Fruit fly (Drosophila melanogaster) whole organism, embryonic: ENCODE data around the gene apn.

Experiments used
- Aef1 ChIP-seq: fragments of 200-800 bp; sonication (Bioruptor generic); IDR thresholded peaks from 3 replicates; pipeline ENCODE4 v1.3.6; 2022; ENCODE audit warnings: missing biosample characterization, missing genetic modification characterization
- Antp ChIP-seq: fragments of 200-800 bp; sonication (Bioruptor generic); optimal IDR thresholded peaks from 3 replicates; lab custom pipeline; 2016; ENCODE audit warnings: missing biosample characterization, missing genetic modification characterization
- Bdp1 ChIP-seq: fragments of 200-800 bp; sonication (Bioruptor generic); optimal IDR thresholded peaks from 3 replicates; lab custom pipeline; 2016; ENCODE audit warnings: missing biosample characterization, missing genetic modification characterization
- C15 ChIP-seq: fragments of 200-800 bp; sonication (Bioruptor generic); IDR thresholded peaks from 3 replicates; pipeline ENCODE4 v1.3.6; 2022; ENCODE audit warnings: missing biosample characterization, missing genetic modification characterization
- CG13296 ChIP-seq: fragments of 200-800 bp; sonication (Bioruptor generic); optimal IDR thresholded peaks from 3 replicates; lab custom pipeline; 2018; ENCODE audit warnings: missing biosample characterization, mild to moderate bottlenecking, missing genetic modification characterization
- CG14050 ChIP-seq: fragments of 200-800 bp; sonication (Bioruptor generic); IDR thresholded peaks from 3 replicates; pipeline ENCODE4 v1.3.6; 2022; ENCODE audit warnings: missing biosample characterization, missing genetic modification characterization
- CG14860 ChIP-seq: fragments of 200-800 bp; sonication (Bioruptor generic); IDR thresholded peaks from 3 replicates; pipeline ENCODE4 v1.3.6; 2022; ENCODE audit warnings: missing biosample characterization, missing genetic modification characterization; ENCODE audit not compliant: partially characterized antibody
- CG17359 ChIP-seq: fragments of 200-800 bp; sonication (Bioruptor generic); optimal IDR thresholded peaks from 3 replicates; lab custom pipeline; 2018; ENCODE audit warnings: missing biosample characterization, mild to moderate bottlenecking, missing genetic modification characterization, moderate library complexity
- CG17802 ChIP-seq: fragments of 200-800 bp; sonication (Bioruptor generic); optimal IDR thresholded peaks from 2 replicates; lab custom pipeline; 2018; ENCODE audit warnings: missing biosample characterization, mild to moderate bottlenecking, missing genetic modification characterization, moderate library complexity
- CG18619 ChIP-seq: fragments of 200-800 bp; sonication (Bioruptor generic); optimal IDR thresholded peaks from 3 replicates; lab custom pipeline; 2017; ENCODE audit warnings: missing biosample characterization, mild to moderate bottlenecking, missing genetic modification characterization
- CG31365 ChIP-seq: fragments of 200-800 bp; sonication (Bioruptor generic); optimal IDR thresholded peaks from 2 replicates; lab custom pipeline; 2018; ENCODE audit warnings: missing biosample characterization, mild to moderate bottlenecking, missing genetic modification characterization
- CG3281 ChIP-seq: fragments of 200-800 bp; sonication (Bioruptor generic); optimal IDR thresholded peaks from 3 replicates; lab custom pipeline; 2017; ENCODE audit warnings: missing biosample characterization, mild to moderate bottlenecking, missing genetic modification characterization
- CG33557 ChIP-seq: fragments of 200-800 bp; sonication (Bioruptor generic); optimal IDR thresholded peaks from 2 replicates; lab custom pipeline; 2019; ENCODE audit warnings: missing biosample characterization, mild to moderate bottlenecking, missing genetic modification characterization, moderate library complexity
- CG3838 ChIP-seq: fragments of 200-800 bp; sonication (Bioruptor generic); optimal IDR thresholded peaks from 3 replicates; lab custom pipeline; 2016; ENCODE audit warnings: missing biosample characterization, missing genetic modification characterization
- CG3995 ChIP-seq: fragments of 200-800 bp; sonication (Bioruptor generic); optimal IDR thresholded peaks from 3 replicates; lab custom pipeline; 2016; ENCODE audit warnings: missing biosample characterization, missing genetic modification characterization
- CG4617 ChIP-seq: fragments of 200-800 bp; sonication (Bioruptor generic); optimal IDR thresholded peaks from 3 replicates; lab custom pipeline; 2016; ENCODE audit warnings: missing biosample characterization, missing genetic modification characterization, borderline replicate concordance
- CG6689 ChIP-seq: fragments of 200-800 bp; sonication (Bioruptor generic); IDR thresholded peaks from 2 replicates; pipeline ENCODE4 v1.3.6; 2022; ENCODE audit warnings: missing biosample characterization, missing genetic modification characterization
- CG8290 ChIP-seq, 3 experiments: fragments of 200-800 bp; sonication (Bioruptor generic); optimal IDR thresholded peaks; 2 replicates each; lab custom pipeline; 2016 to 2019; ENCODE audit warnings: missing biosample characterization in 3 of 3, missing genetic modification characterization in 3 of 3, mild to moderate bottlenecking in 2 of 3, moderate library complexity in 1 of 3
- CG9876 ChIP-seq: fragments of 200-800 bp; sonication (Bioruptor generic); optimal IDR thresholded peaks from 2 replicates; lab custom pipeline; 2016; ENCODE audit warnings: missing biosample characterization, missing genetic modification characterization
- Deaf1 ChIP-seq: fragments of 200-800 bp; optimal IDR thresholded peaks from 3 replicates; lab custom pipeline; 2019; ENCODE audit warnings: missing biosample characterization, mild to moderate bottlenecking, missing genetic modification characterization, moderate library complexity
- E2f1 ChIP-seq: fragments of 200-800 bp; sonication (Bioruptor generic); IDR thresholded peaks from 2 replicates; pipeline ENCODE4 v1.3.6; 2022; ENCODE audit warnings: missing biosample characterization, missing genetic modification characterization
- Max ChIP-seq: fragments of 200-800 bp; sonication (Bioruptor generic); optimal IDR thresholded peaks from 2 replicates; lab custom pipeline; 2016; ENCODE audit warnings: missing biosample characterization, mild to moderate bottlenecking, missing genetic modification characterization
- Med ChIP-seq: fragments of 200-800 bp; sonication (Bioruptor generic); peaks from one replicate; lab custom pipeline; 2016; ENCODE audit warnings: missing biosample characterization, missing genetic modification characterization, mild to moderate bottlenecking, inconsistent platforms, moderate library complexity
- Meics ChIP-seq: fragments of 200-800 bp; sonication (Bioruptor generic); optimal IDR thresholded peaks from 2 replicates; lab custom pipeline; 2017; ENCODE audit warnings: missing biosample characterization, mild to moderate bottlenecking, missing genetic modification characterization
- Oaz ChIP-seq: fragments of 200-800 bp; sonication (Bioruptor generic); IDR thresholded peaks from 2 replicates; pipeline ENCODE4 v1.3.6; 2022; ENCODE audit warnings: missing biosample characterization, missing genetic modification characterization
- ap ChIP-seq: fragments of 200-800 bp; sonication (Bioruptor generic); IDR thresholded peaks from 2 replicates; pipeline ENCODE4 v1.3.6; 2022; ENCODE audit warnings: missing biosample characterization, missing genetic modification characterization
- bbx ChIP-seq: fragments of 200-800 bp; sonication (Bioruptor generic); IDR thresholded peaks from 2 replicates; pipeline ENCODE4 v1.3.6; 2022; ENCODE audit warnings: missing biosample characterization, missing genetic modification characterization; ENCODE audit not compliant: partially characterized antibody
- bowl ChIP-seq: fragments of 200-800 bp; sonication (Bioruptor generic); IDR thresholded peaks from 2 replicates; pipeline ENCODE4 v1.3.6; 2022; ENCODE audit warnings: missing biosample characterization, missing genetic modification characterization
- corto ChIP-seq: fragments of 200-800 bp; sonication (Bioruptor generic); optimal IDR thresholded peaks from 2 replicates; lab custom pipeline; 2016; ENCODE audit warnings: missing biosample characterization, mild to moderate bottlenecking, missing genetic modification characterization, moderate library complexity
- cwo ChIP-seq: fragments of 200-800 bp; sonication (Bioruptor generic); optimal IDR thresholded peaks from 3 replicates; lab custom pipeline; 2017; ENCODE audit warnings: missing biosample characterization, missing genetic modification characterization, mild to moderate bottlenecking, moderate library complexity, missing genetic modification reagents
- ewg ChIP-seq: fragments of 200-800 bp; sonication (Bioruptor generic); optimal IDR thresholded peaks from 3 replicates; lab custom pipeline; 2017; ENCODE audit warnings: mild to moderate bottlenecking, missing biosample characterization, missing genetic modification reagents, missing genetic modification characterization
- fd64A ChIP-seq: fragments of 200-800 bp; sonication (Bioruptor generic); optimal IDR thresholded peaks from 3 replicates; lab custom pipeline; 2018; ENCODE audit warnings: missing biosample characterization, mild to moderate bottlenecking, missing genetic modification characterization
- gcm ChIP-seq: fragments of 200-800 bp; sonication (Bioruptor generic); optimal IDR thresholded peaks from 2 replicates; lab custom pipeline; 2019; ENCODE audit warnings: missing biosample characterization, mild to moderate bottlenecking, missing genetic modification characterization, moderate library complexity
- her ChIP-seq: fragments of 200-800 bp; sonication (Bioruptor generic); optimal IDR thresholded peaks from 2 replicates; lab custom pipeline; 2016; ENCODE audit warnings: missing biosample characterization, missing genetic modification characterization
- lab ChIP-seq: fragments of 200-800 bp; sonication (Bioruptor generic); optimal IDR thresholded peaks from 3 replicates; lab custom pipeline; 2017; ENCODE audit warnings: missing biosample characterization, missing genetic modification characterization, mild to moderate bottlenecking, moderate library complexity, missing genetic modification reagents
- lov ChIP-seq, 2 experiments: fragments of 200-800 bp in 1 of 2; fragments of >200 bp in 1 of 2; sonication (Bioruptor generic) in 1 of 2; IDR thresholded peaks in 1 of 2; optimal IDR thresholded peaks in 1 of 2; 2 replicates in 1 of 2; 3 replicates in 1 of 2; pipeline versions ENCODE4 v1.3.6 to Lab custom; 2017 to 2022; ENCODE audit warnings: missing biosample characterization in 1 of 2, missing genetic modification characterization in 1 of 2
- nerfin-2 ChIP-seq: fragments of 200-800 bp; sonication (Bioruptor generic); IDR thresholded peaks from 2 replicates; pipeline ENCODE4 v1.3.6; 2022; ENCODE audit warnings: missing biosample characterization, missing genetic modification characterization; ENCODE audit not compliant: partially characterized antibody
- org-1 ChIP-seq: fragments of 200-800 bp; sonication (Bioruptor generic); optimal IDR thresholded peaks from 2 replicates; lab custom pipeline; 2017; ENCODE audit warnings: missing biosample characterization, missing genetic modification characterization
- peb ChIP-seq: fragments of 200-800 bp; sonication (Bioruptor generic); IDR thresholded peaks from 2 replicates; pipeline ENCODE4 v1.3.6; 2022; ENCODE audit warnings: missing biosample characterization, missing genetic modification characterization
- pita ChIP-seq: fragments of 200-800 bp; sonication (Bioruptor generic); optimal IDR thresholded peaks from 2 replicates; lab custom pipeline; 2017; ENCODE audit warnings: missing biosample characterization, mild to moderate bottlenecking, missing genetic modification characterization
- repo ChIP-seq: fragments of 200-800 bp; sonication (Bioruptor generic); optimal IDR thresholded peaks from 2 replicates; lab custom pipeline; 2016; ENCODE audit warnings: missing biosample characterization, missing genetic modification characterization
- sc ChIP-seq, 3 experiments: fragments of >200 bp in 2 of 3; fragments of 200-800 bp in 1 of 3; sonication (Bioruptor generic) in 1 of 3; optimal IDR thresholded peaks; 2 replicates in 2 of 3; 3 replicates in 1 of 3; lab custom pipeline; 2017; ENCODE audit warnings: mild to moderate bottlenecking in 1 of 3, missing biosample characterization in 1 of 3, missing genetic modification characterization in 1 of 3, missing genetic modification reagents in 1 of 3
- seq ChIP-seq: fragments of 200-800 bp; sonication (Bioruptor generic); IDR thresholded peaks from 2 replicates; pipeline ENCODE4 v1.3.6; 2022; ENCODE audit warnings: missing biosample characterization, missing genetic modification characterization
- sqz ChIP-seq: fragments of 200-800 bp; sonication (Bioruptor generic); optimal IDR thresholded peaks from 3 replicates; lab custom pipeline; 2018; ENCODE audit warnings: missing biosample characterization, mild to moderate bottlenecking, missing genetic modification characterization
- ssp ChIP-seq: fragments of 200-800 bp; sonication (Bioruptor generic); IDR thresholded peaks from 2 replicates; pipeline ENCODE4 v1.3.6; 2022; ENCODE audit warnings: missing biosample characterization, missing genetic modification characterization
- tgo ChIP-seq: fragments of 200-800 bp; sonication (Bioruptor generic); IDR thresholded peaks from 3 replicates; pipeline ENCODE4 v1.3.6; 2022; ENCODE audit warnings: missing biosample characterization, missing genetic modification characterization
- ttk ChIP-seq: fragments of 200-800 bp; sonication (Bioruptor generic); IDR thresholded peaks from 2 replicates; pipeline ENCODE4 v2.1.2; 2022; ENCODE audit warnings: missing biosample characterization, missing genetic modification characterization
- wor ChIP-seq: fragments of 200-800 bp; sonication (Bioruptor generic); IDR thresholded peaks from 2 replicates; pipeline ENCODE4 v1.3.6; 2022; ENCODE audit warnings: missing biosample characterization, missing genetic modification characterization
- zfh1 ChIP-seq: fragments of 200-800 bp; sonication (Bioruptor generic); IDR thresholded peaks from 3 replicates; pipeline ENCODE4 v1.3.6; 2022; ENCODE audit warnings: missing biosample characterization, missing genetic modification characterization

The apn gene

dm6 chr3R:13260114-13260673, 28.4 kb downstream of the apn start, which contains the start of gene CG11686 (continued):
- TF ChIP-seq E2f1 (GFP tag; lab: Robert Waterston, UW) (peak; percentile 29; the same call in 1 of the 2 replicates), Oaz (GFP tag; lab: Robert Waterston, UW) (no peak), CG14860 (GFP tag; lab: Robert Waterston, UW) (no peak), fd64A (GFP tag; lab: Kevin White, UChicago) (no peak), sqz (GFP tag; lab: Kevin White, UChicago) (no peak), tgo (GFP tag; lab: Robert Waterston, UW) (no peak), pita (GFP tag; lab: Kevin White, UChicago) (no peak), corto (GFP tag; lab: Kevin White, UChicago) (no peak), org-1 (GFP tag; lab: Kevin White, UChicago) (no peak), CG31365 (tag; lab: Kevin White, UChicago) (no peak), C15 (no peak), ap (GFP tag; lab: Robert Waterston, UW) (no peak), lov (optimal IDR thresholded peaks at IDR 0.05; lab: Kevin White, UChicago) (no peak), lov (GFP tag; IDR thresholded peaks at IDR 0.05; lab: Robert Waterston, UW) (0 out of 3 replicates have a peak, but pooled peaks have one; percentile 4), cwo (GFP tag; lab: Kevin White, UChicago) (no peak), CG14050 (no peak), CG4617 (GFP tag; lab: Kevin White, UChicago) (no peak), CG13296 (GFP tag; lab: Kevin White, UChicago) (no peak), Max (GFP tag; lab: Kevin White, UChicago) (no peak), sc (optimal IDR thresholded peaks at IDR 0.05; lab: Kevin White, UChicago) (no peak), sc (GFP tag; optimal IDR thresholded peaks at IDR 0.05; lab: Kevin White, UChicago) (no peak), bowl (no peak; the same call in 1 of the 2 replicates), CG9876 (GFP tag; lab: Kevin White, UChicago) (no peak), ssp (GFP tag; lab: Robert Waterston, UW) (no peak), zfh1 (no peak), CG18619 (GFP tag; lab: Kevin White, UChicago) (no peak), peb (no peak), CG6689 (GFP tag; lab: Robert Waterston, UW) (no peak), CG3838 (GFP tag; lab: Kevin White, UChicago) (no peak), CG33557 (GFP tag; lab: Kevin White, UChicago) (no peak), seq (0 out of 2 replicates have a peak, but pooled peaks have one; percentile 8), Antp (GFP tag; lab: Kevin White, UChicago) (no peak), ttk (GFP tag; lab: Robert Waterston, UW) (no peak), Meics (peak; percentile 39), CG17359 (no peak), Aef1 (no peak), lab (peak; percentile 44), bbx (peak; percentile 56; the same call in 1 of the 2 replicates), Med (GFP tag; lab: Kevin White, UChicago) (peak; percentile 89), CG3281 (GFP tag; lab: Kevin White, UChicago) (no peak), CG17802 (tag; lab: Kevin White, UChicago) (no peak), gcm (GFP tag; lab: Kevin White, UChicago) (no peak), ewg (GFP tag; lab: Kevin White, UChicago) (no peak), her (GFP tag; lab: Kevin White, UChicago) (no peak), Bdp1 (no peak), nerfin-2 (GFP tag; lab: Robert Waterston, UW) (no peak), CG8290 (GFP tag; optimal IDR thresholded peaks at IDR 0.05; lab: Kevin White, UChicago) (no peak), CG8290 (tag; optimal IDR thresholded peaks at IDR 0.05; lab: Kevin White, UChicago) (peak in 1 of 2 experiments; percentile 66), Deaf1 (no peak), repo (GFP tag; lab: Kevin White, UChicago) (no peak), CG3995 (GFP tag; lab: Kevin White, UChicago) (no peak), wor (GFP tag; lab: Robert Waterston, UW) (no peak)
